Fruit fly (Drosophila melanogaster): ENCODE results near the gene CG4374.

DNA sequence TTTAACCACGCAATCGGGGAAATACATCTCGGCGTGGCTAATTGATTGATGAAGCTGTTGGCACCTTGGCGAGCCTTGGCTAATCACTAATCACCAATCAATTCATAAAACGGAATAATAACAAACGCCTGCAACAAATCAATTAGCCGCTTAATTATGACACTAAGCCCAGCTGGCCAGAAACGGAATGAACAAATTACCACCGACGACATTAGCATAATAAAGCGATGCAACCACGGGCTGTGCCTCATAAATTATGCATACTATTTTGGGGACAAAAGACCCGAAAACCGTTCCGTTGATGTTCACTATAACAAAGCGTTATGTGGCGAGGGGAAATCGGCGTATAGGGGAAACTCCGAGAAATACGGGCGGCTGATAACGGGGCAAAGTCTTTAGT lies 11.4 kb downstream of the CG4374 start:
- TF ChIP-seq kay (GFP tag; ENCODE audit: borderline replicate concordance) (no peak), Crg-1 (GFP tag; optimal IDR thresholded peaks at IDR 0.05) (no peak), CG14711 (tag; optimal IDR thresholded peaks at IDR 0.05) (no peak), Mnt (GFP tag; optimal IDR thresholded peaks at IDR 0.05) (no peak), toe (GFP tag; optimal IDR thresholded peaks at IDR 0.05) (no peak), Hr96 (GFP tag; optimal IDR thresholded peaks at IDR 0.05) (no peak), cic (GFP tag; optimal IDR thresholded peaks at IDR 0.05) (no peak)

Data from whole organism, adult.